Worm (Caenorhabditis elegans): ENCODE measurements around the gene arrd-7.

arrd-7 gene

ce11 chrII:12052136-12052535, 10.3 kb downstream of the arrd-7 start:
- TF ChIP-seq tra-4 (tag; optimal IDR thresholded peaks at IDR 0.05), result no peak
- TF ChIP-seq ets-7 (tag; optimal IDR thresholded peaks at IDR 0.05), result no peak
- no peak for TF ChIP-seq hmg-4 (GFP tag; optimal IDR thresholded peaks at IDR 0.05)
- no peak for TF ChIP-seq F13C5.2 (tag; optimal IDR thresholded peaks at IDR 0.05)
- TF ChIP-seq ceh-13 (GFP tag; optimal IDR thresholded peaks at IDR 0.05), result no peak
- no peak for TF ChIP-seq B0310.2 (tag; optimal IDR thresholded peaks at IDR 0.05)
- TF ChIP-seq flt-1 (GFP tag; IDR thresholded peaks at IDR 0.05), result no peak
- TF ChIP-seq ceh-36 (tag; optimal IDR thresholded peaks at IDR 0.05), result no peak
- no peak for TF ChIP-seq sea-1 (GFP tag; conservative IDR thresholded peaks at IDR 0.05)
- TF ChIP-seq hnd-1 (tag; optimal IDR thresholded peaks at IDR 0.05), result no peak
- no peak for TF ChIP-seq aly-1 (tag; optimal IDR thresholded peaks at IDR 0.05)
- TF ChIP-seq ama-1 (optimal IDR thresholded peaks at IDR 0.05), result no peak
- TF ChIP-seq tbx-11 (GFP tag; IDR thresholded peaks at IDR 0.05), result no peak
- no peak for TF ChIP-seq hmbx-1 (tag; optimal IDR thresholded peaks at IDR 0.05)
- no peak for TF ChIP-seq tbx-37 (GFP tag; conservative IDR thresholded peaks at IDR 0.05)
- no peak for TF ChIP-seq pes-1 (GFP tag; IDR thresholded peaks at IDR 0.05)
- TF ChIP-seq scrt-1 (GFP tag; IDR thresholded peaks at IDR 0.05), result no peak

ce11 chrII:12051601-12052000, 10.8 kb downstream of the arrd-7 start:
- TF ChIP-seq ama-1 (optimal IDR thresholded peaks at IDR 0.05) (no peak), tra-4 (tag; optimal IDR thresholded peaks at IDR 0.05) (no peak), hmg-4 (GFP tag; optimal IDR thresholded peaks at IDR 0.05) (no peak), B0310.2 (tag; optimal IDR thresholded peaks at IDR 0.05) (no peak), F13C5.2 (tag; optimal IDR thresholded peaks at IDR 0.05) (no peak), pes-1 (GFP tag; IDR thresholded peaks at IDR 0.05) (no peak), sea-1 (GFP tag; conservative IDR thresholded peaks at IDR 0.05) (no peak), scrt-1 (GFP tag; IDR thresholded peaks at IDR 0.05) (no peak), hnd-1 (tag; optimal IDR thresholded peaks at IDR 0.05) (no peak), flt-1 (GFP tag; IDR thresholded peaks at IDR 0.05) (no peak)

DNA sequence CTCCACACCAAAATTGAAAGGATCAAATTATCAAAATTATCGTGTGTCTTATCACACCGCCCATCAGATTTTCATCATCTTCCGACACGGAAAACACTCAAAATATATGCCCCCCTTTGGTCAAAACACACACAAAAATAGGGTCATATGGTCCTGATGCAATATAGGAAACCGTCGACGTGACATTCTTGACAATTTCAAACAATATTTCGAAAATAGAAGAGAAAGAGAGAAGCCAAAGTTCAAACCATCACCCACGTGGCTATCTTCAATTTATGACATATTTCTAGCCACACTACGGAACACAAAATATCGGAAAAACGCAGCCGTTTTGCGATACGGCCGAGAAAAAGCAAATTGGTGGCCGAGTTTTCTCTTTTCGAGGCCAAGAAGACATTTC, 11.8 kb downstream of the arrd-7 start:
- TF ChIP-seq F13C5.2 (tag; optimal IDR thresholded peaks at IDR 0.05) (no peak), pes-1 (GFP tag; IDR thresholded peaks at IDR 0.05) (no peak), tra-4 (tag; optimal IDR thresholded peaks at IDR 0.05) (no peak), sea-1 (GFP tag; conservative IDR thresholded peaks at IDR 0.05) (no peak), ama-1 (optimal IDR thresholded peaks at IDR 0.05) (no peak), ceh-13 (GFP tag; optimal IDR thresholded peaks at IDR 0.05) (no peak), hnd-1 (tag; optimal IDR thresholded peaks at IDR 0.05) (no peak), tbx-37 (GFP tag; conservative IDR thresholded peaks at IDR 0.05) (no peak), flt-1 (GFP tag; IDR thresholded peaks at IDR 0.05) (no peak)

DNA sequence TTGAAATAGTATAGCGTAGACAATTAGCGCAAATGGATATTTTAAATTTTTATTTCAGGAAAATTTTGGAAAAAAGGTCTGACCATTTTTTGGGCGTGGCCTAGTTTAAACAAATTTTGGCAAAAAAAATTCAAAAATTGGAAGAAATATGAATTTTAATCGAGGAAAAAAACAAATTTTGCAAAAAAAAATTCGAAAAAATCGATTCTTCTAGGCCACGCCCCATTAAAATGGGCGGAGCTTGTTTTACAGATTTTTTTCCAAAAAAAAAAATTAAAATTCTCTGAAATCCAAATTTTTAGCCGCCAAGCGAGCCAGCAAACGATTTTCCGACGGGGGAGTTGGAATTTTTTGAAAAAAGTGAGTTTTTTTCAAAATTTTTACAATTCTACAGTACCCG, 13.1 kb downstream of the arrd-7 start, which contains the start of gene nadk-2:
Gene nadk-2, plus strand, starts transcription at position 301 of the 400 bp plus-strand sequence.
- TF ChIP-seq pes-1 (GFP tag; IDR thresholded peaks at IDR 0.05) (no peak), ceh-13 (GFP tag; optimal IDR thresholded peaks at IDR 0.05) (no peak), tbx-37 (GFP tag; conservative IDR thresholded peaks at IDR 0.05) (no peak), sea-1 (GFP tag; conservative IDR thresholded peaks at IDR 0.05) (no peak), tra-4 (tag; optimal IDR thresholded peaks at IDR 0.05) (no peak), tbx-11 (GFP tag; IDR thresholded peaks at IDR 0.05) (no peak), scrt-1 (GFP tag; IDR thresholded peaks at IDR 0.05) (no peak), hnd-1 (tag; optimal IDR thresholded peaks at IDR 0.05) (no peak), ets-7 (tag; optimal IDR thresholded peaks at IDR 0.05) (no peak), hmg-4 (GFP tag; optimal IDR thresholded peaks at IDR 0.05) (no peak), aly-1 (tag; optimal IDR thresholded peaks at IDR 0.05) (no peak), ama-1 (optimal IDR thresholded peaks at IDR 0.05) (no peak), hmbx-1 (tag; optimal IDR thresholded peaks at IDR 0.05) (no peak), F13C5.2 (tag; optimal IDR thresholded peaks at IDR 0.05) (no peak), ceh-36 (tag; optimal IDR thresholded peaks at IDR 0.05) (no peak), B0310.2 (tag; optimal IDR thresholded peaks at IDR 0.05) (no peak), flt-1 (GFP tag; IDR thresholded peaks at IDR 0.05) (no peak)

ce11 chrII:12042108-12042960, 20.1 kb downstream of the arrd-7 start, which contains the start of gene ippk-1:
ippk-1 (plus strand) TSS chrII:12042910.
- no peak; the same call in 1 of the 2 replicates for TF ChIP-seq flt-1 (GFP tag; IDR thresholded peaks at IDR 0.05)
- peak; percentile 71 for TF ChIP-seq F13C5.2 (tag; optimal IDR thresholded peaks at IDR 0.05)
- TF ChIP-seq ets-7 (tag; optimal IDR thresholded peaks at IDR 0.05), result peak; percentile 73
- no peak for TF ChIP-seq aly-1 (tag; optimal IDR thresholded peaks at IDR 0.05)
- no peak for TF ChIP-seq ceh-36 (tag; optimal IDR thresholded peaks at IDR 0.05)
- peak; percentile 68 for TF ChIP-seq B0310.2 (tag; optimal IDR thresholded peaks at IDR 0.05)
- no peak for TF ChIP-seq ama-1 (optimal IDR thresholded peaks at IDR 0.05)
- TF ChIP-seq hmbx-1 (tag; optimal IDR thresholded peaks at IDR 0.05), result no peak
- 0 out of 2 replicates have a peak, but pooled peaks have one; percentile 54 for TF ChIP-seq tbx-11 (GFP tag; IDR thresholded peaks at IDR 0.05)
- peak; percentile 74; the same call in 1 of the 2 replicates for TF ChIP-seq sea-1 (GFP tag; conservative IDR thresholded peaks at IDR 0.05)
- TF ChIP-seq hmg-4 (GFP tag; optimal IDR thresholded peaks at IDR 0.05), result peak; percentile 51
- no peak for TF ChIP-seq scrt-1 (GFP tag; IDR thresholded peaks at IDR 0.05)
- TF ChIP-seq tbx-37 (GFP tag; conservative IDR thresholded peaks at IDR 0.05), result no peak
- peak; percentile 40 for TF ChIP-seq ceh-13 (GFP tag; optimal IDR thresholded peaks at IDR 0.05)
- peak; percentile 44 for TF ChIP-seq tra-4 (tag; optimal IDR thresholded peaks at IDR 0.05)
- TF ChIP-seq pes-1 (GFP tag; IDR thresholded peaks at IDR 0.05), result peak; percentile 79
- TF ChIP-seq hnd-1 (tag; optimal IDR thresholded peaks at IDR 0.05), result peak; percentile 46

ce11 chrII:12041116-12041515, 21.3 kb downstream of the arrd-7 start:
- TF ChIP-seq tra-4 (tag; optimal IDR thresholded peaks at IDR 0.05) (no peak), B0310.2 (tag; optimal IDR thresholded peaks at IDR 0.05) (no peak), pes-1 (GFP tag; IDR thresholded peaks at IDR 0.05) (no peak), flt-1 (GFP tag; IDR thresholded peaks at IDR 0.05) (no peak), ceh-36 (tag; optimal IDR thresholded peaks at IDR 0.05) (no peak), scrt-1 (GFP tag; IDR thresholded peaks at IDR 0.05) (no peak), sea-1 (GFP tag; conservative IDR thresholded peaks at IDR 0.05) (no peak), hmbx-1 (tag; optimal IDR thresholded peaks at IDR 0.05) (no peak), tbx-11 (GFP tag; IDR thresholded peaks at IDR 0.05) (no peak), hmg-4 (GFP tag; optimal IDR thresholded peaks at IDR 0.05) (no peak), ceh-13 (GFP tag; optimal IDR thresholded peaks at IDR 0.05) (no peak), ama-1 (optimal IDR thresholded peaks at IDR 0.05) (no peak), tbx-37 (GFP tag; conservative IDR thresholded peaks at IDR 0.05) (no peak), hnd-1 (tag; optimal IDR thresholded peaks at IDR 0.05) (no peak), aly-1 (tag; optimal IDR thresholded peaks at IDR 0.05) (no peak), F13C5.2 (tag; optimal IDR thresholded peaks at IDR 0.05) (no peak), ets-7 (tag; optimal IDR thresholded peaks at IDR 0.05) (no peak)

Data from whole organism, early embryonic.